Worm (Caenorhabditis elegans) whole organism, L4/young adult: ENCODE data around the gene F41C6.7.

Experiments used
- W03F9.2 ChIP-seq: fragments of 150-350 bp; optimal IDR thresholded peaks from 2 replicates; lab custom pipeline; 2014; ENCODE audit warnings: missing biosample characterization, missing genetic modification characterization
- dao-5 ChIP-seq: sonication (generic microtip); optimal IDR thresholded peaks from 2 replicates; lab custom pipeline; 2016; ENCODE audit warnings: missing genotype, missing genetic modification characterization, moderate library complexity, missing compliant biosample characterization
- him-1 ChIP-seq: sonication (generic microtip); optimal IDR thresholded peaks from 2 replicates; lab custom pipeline; 2016; ENCODE audit warnings: missing genotype, missing genetic modification reagents, missing genetic modification characterization, missing compliant biosample characterization

- TF ChIP-seq dao-5 (tag; lab: Kevin White, UChicago) (no peak), W03F9.2 (tag; lab: Kevin White, UChicago) (no peak), him-1 (tag; lab: Kevin White, UChicago) (no peak)
Observed at ce11 chrX:6926952-6927351, 41.9 kb upstream of the F41C6.7 start.
